Worm (Caenorhabditis elegans): ENCODE data around the gene osta-1.
A peak's percentile ranks its signal among the peaks of the same experiment; 100 is the strongest.

The osta-1 gene

DNA sequence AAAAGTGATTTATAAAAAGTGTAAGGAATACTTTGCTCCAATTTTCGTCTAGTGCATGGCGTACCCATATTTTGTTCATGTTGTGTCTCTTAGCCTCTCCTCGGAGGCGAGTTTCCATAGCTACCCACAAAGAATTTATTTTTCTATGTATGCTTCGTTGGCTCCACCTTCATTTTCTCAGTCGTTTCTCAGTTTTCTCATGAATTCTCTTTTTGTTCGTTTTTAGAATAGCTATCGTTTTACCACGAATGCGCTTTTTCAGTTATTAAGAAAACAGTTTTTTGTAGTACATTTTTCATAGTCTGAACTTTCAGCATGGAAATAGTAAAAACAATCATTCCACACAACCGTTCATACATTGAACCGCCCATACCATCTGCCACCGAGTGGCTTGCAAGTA, at the start of gene osta-1:
Gene osta-1, plus strand, starts transcription at position 309 of the 400 bp plus-strand sequence.
- TF ChIP-seq W03F9.2 (tag; optimal IDR thresholded peaks at IDR 0.05) (no peak), him-1 (tag; optimal IDR thresholded peaks at IDR 0.05) (no peak), dao-5 (tag; optimal IDR thresholded peaks at IDR 0.05) (no peak)

DNA sequence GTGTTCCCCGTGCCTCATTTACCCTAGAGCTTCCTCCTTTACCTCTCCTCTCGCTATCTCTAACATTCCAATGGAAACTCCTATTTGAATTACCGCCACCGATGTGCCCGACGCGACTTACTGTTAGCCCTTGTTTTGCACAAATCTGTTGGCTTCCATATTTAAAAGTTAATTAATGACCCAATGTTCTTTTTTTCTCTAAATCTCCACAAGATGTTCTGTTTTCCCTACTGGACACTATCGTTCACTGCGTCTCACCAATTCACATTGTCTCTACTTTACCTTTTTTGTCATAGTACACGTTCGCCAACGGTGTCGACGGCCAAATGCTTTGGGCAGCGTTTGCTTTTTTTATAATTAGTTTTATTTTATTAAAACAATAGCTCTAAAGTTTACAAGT, 5.9 kb upstream of the osta-1 start:
- TF ChIP-seq dao-5 (tag; optimal IDR thresholded peaks at IDR 0.05), result no peak
- no peak for TF ChIP-seq W03F9.2 (tag; optimal IDR thresholded peaks at IDR 0.05)
- TF ChIP-seq him-1 (tag; optimal IDR thresholded peaks at IDR 0.05), result no peak

DNA sequence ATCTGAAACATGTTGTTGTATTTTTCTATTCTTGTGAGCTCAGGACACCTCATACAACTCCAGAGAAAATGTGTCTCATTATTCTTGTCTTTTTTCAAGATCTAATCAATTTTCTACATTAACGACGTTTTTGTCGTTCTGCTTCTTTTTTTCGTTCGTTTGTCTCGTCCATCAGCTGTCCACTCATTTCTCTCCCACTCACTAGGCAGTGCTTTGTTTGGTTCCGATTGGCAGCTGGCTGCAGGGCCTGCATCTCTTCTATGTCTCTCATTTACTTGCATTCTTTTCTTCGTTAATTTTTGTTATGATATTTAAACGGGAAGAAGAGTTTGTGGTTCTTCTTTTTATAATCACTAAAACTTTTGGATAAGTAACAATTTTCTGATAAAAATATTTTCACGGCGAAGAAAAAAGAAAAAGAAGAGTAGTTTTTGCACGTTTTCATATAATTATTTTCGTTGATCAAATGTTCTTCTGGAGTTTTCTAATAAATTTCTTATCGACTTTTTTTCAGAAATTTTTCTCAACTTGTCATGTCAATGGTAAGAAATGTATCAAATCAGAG, 5.0 kb upstream of the osta-1 start, which contains the start of gene 2L52.1:
Gene 2L52.1, plus strand, starts transcription at position 515 of the 565 bp plus-strand sequence.
- TF ChIP-seq W03F9.2 (tag; optimal IDR thresholded peaks at IDR 0.05) (no peak), him-1 (tag; optimal IDR thresholded peaks at IDR 0.05) (no peak), dao-5 (tag; optimal IDR thresholded peaks at IDR 0.05) (no peak)

DNA sequence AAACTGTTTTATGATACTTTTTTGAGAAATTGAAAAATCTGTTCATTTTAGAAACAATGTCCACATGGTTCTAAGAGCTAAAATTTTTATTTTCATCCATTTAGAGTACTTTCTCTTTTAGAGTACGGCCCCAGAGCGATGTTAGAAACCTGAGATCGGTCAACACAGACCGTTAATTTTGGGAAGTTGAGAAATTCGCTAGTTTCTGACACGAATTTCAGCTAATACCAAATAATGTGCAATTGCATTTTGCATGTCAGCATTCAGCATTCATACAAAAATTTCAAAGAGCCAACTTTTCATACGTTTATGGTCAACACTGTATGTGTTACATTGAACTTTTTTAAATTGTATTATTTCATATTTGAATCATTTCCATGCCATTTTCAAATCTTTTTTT, 1.7 kb upstream of the osta-1 start:
- TF ChIP-seq W03F9.2 (tag; optimal IDR thresholded peaks at IDR 0.05) (no peak), him-1 (tag; optimal IDR thresholded peaks at IDR 0.05) (no peak), dao-5 (tag; optimal IDR thresholded peaks at IDR 0.05) (no peak)

DNA sequence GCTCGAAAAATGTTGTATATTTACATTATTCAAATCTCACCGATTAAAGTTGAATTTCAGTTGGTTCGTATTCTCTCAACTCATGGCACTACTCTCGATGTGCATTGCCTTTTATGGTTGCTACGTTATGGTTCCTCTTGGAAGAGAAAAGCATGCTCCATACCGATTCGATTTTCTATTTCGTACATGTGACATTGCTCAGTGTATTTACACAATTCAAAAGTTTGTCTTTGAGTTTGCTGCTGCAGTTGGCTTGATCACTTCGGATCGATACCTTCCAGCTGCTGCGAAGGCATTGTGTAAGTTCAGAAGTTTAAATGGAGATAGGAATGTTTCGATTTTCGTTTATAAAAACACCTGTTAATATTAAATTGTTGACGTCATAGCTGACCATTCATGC, 1.8 kb downstream of the osta-1 start:
- TF ChIP-seq W03F9.2 (tag; optimal IDR thresholded peaks at IDR 0.05), result no peak
- TF ChIP-seq him-1 (tag; optimal IDR thresholded peaks at IDR 0.05), result no peak
- no peak for TF ChIP-seq dao-5 (tag; optimal IDR thresholded peaks at IDR 0.05)

DNA sequence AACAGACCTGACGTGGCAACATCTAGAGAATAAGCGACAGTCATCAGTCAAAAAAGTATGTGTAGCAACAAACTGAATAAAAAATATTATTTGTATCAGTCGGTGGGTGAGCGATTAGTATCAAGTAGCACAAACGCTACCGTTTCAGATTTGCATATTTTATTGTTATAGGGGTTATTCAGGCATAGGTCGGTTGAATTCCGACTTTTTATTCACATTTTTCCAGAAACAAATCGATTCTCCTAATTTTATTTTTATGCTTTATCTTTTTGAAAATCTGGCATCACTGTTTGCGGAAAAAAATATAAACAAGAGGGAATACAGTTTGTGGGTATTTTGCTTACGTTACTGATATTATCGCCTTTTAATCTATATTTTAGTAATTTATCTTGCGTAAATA, 5.3 kb downstream of the osta-1 start, which contains the start of gene best-4:
Gene best-4, minus strand, starts transcription at position 101 of the 400 bp plus-strand sequence.
- TF ChIP-seq dao-5 (tag; optimal IDR thresholded peaks at IDR 0.05) (no peak), W03F9.2 (tag; optimal IDR thresholded peaks at IDR 0.05) (no peak), him-1 (tag; optimal IDR thresholded peaks at IDR 0.05) (no peak)

DNA sequence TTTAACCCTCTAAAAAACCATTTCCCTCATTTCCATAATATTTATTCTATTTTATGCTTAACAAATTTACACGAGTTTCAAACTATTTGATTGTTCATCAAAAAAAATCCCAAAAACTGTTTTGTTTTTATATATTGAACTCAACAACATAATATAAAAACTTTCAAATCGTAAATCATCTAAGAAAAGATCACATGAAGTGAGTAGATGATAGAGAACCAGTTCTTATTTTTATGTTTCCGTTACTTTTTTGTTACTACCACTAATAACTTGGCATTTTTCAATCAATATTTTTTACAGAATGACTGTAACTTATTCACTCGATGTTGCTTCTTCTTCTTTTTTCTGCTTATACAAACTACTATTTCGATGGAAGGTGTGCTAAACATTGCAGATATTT, 6.2 kb downstream of the osta-1 start, which contains the start of gene best-3:
Gene best-3, plus strand, starts transcription at position 301 of the 400 bp plus-strand sequence.
- TF ChIP-seq W03F9.2 (tag; optimal IDR thresholded peaks at IDR 0.05) (no peak), him-1 (tag; optimal IDR thresholded peaks at IDR 0.05) (no peak), dao-5 (tag; optimal IDR thresholded peaks at IDR 0.05) (no peak)

DNA sequence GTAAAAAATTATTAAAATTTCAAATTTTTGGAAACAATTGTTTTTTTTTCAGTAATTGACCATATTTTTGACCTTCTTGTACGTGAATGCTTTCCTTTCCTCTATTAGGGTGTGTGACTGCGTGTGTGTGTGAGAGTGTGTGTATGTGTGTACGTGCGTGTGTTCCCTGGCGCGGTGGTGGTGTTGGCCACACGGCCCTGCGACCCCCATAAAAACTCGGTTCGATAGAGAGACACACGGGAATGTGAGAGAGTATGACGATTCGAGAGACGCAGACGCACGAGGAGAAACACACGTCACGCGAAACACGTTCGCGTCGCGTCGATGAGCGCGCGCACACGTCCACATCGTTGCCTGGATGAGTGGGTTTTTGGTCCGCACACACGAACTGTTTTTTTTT, 12.3 kb downstream of the osta-1 start:
- TF ChIP-seq dao-5 (tag; optimal IDR thresholded peaks at IDR 0.05) (no peak), W03F9.2 (tag; optimal IDR thresholded peaks at IDR 0.05) (peak; percentile 53)

DNA sequence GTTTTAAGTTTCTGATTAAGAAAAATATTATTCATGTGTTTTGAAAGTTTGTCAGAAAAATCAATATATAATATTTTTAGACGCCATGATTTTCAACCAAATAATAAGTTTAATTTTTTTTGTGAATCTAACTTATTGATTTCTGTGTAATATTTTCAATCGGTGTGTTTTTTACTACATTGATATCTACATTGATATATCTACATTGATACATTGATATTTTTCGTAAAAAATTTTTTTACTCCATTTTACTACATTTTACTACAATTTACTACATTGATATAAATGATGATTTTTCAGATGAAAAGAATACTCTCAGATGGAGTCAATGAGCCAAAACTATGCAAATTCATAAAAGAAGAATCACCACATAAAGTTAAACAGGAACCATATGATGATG, 12.8 kb downstream of the osta-1 start, which contains the start of gene gmeb-1:
Gene gmeb-1, plus strand, starts transcription at position 301 of the 400 bp plus-strand sequence.
- TF ChIP-seq W03F9.2 (tag; optimal IDR thresholded peaks at IDR 0.05) (no peak), him-1 (tag; optimal IDR thresholded peaks at IDR 0.05) (no peak), dao-5 (tag; optimal IDR thresholded peaks at IDR 0.05) (no peak)

DNA sequence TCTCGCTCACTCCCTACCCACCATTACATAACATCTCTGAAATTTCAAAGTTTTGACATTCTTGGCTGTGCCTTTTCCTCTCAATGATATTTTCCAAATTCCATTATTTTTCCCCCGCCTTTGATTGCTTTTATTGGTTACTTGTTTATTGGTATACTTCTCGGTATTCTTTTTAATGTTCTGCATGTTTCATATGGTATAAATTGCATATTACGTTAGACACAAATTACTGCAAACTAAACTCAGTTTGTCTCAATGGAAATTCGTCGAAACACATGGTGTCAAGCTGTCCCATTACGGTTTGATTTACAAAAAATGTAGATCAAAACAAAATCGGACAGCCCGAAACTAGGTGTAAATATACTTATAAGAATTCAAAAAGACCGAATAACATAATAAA, 15.5 kb downstream of the osta-1 start:
- no peak for TF ChIP-seq him-1 (tag; optimal IDR thresholded peaks at IDR 0.05)
- TF ChIP-seq W03F9.2 (tag; optimal IDR thresholded peaks at IDR 0.05), result no peak
- TF ChIP-seq dao-5 (tag; optimal IDR thresholded peaks at IDR 0.05), result no peak

DNA sequence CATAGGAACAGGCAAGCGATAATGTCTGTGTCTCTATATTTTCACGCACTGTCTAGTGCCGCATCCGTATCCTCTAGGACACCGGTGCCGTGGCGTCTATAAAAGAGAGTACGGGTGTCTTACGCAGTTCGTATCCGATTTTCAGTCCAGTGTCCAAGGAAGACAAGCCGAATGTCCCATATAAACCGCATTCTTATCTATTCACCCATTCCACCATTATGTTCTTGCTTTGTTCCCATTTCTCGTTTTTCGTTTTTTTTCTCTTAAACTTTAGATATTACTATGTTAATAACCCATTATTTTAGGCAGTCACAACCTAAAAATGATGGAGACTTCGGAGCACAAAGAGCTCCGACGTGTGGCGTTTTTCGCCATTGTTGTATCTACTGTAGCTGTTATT, 16.6 kb downstream of the osta-1 start, which contains the start of gene sqt-2:
Gene sqt-2, plus strand, starts transcription at position 301 of the 400 bp plus-strand sequence.
- TF ChIP-seq him-1 (tag; optimal IDR thresholded peaks at IDR 0.05) (no peak), W03F9.2 (tag; optimal IDR thresholded peaks at IDR 0.05) (no peak), dao-5 (tag; optimal IDR thresholded peaks at IDR 0.05) (no peak)

DNA sequence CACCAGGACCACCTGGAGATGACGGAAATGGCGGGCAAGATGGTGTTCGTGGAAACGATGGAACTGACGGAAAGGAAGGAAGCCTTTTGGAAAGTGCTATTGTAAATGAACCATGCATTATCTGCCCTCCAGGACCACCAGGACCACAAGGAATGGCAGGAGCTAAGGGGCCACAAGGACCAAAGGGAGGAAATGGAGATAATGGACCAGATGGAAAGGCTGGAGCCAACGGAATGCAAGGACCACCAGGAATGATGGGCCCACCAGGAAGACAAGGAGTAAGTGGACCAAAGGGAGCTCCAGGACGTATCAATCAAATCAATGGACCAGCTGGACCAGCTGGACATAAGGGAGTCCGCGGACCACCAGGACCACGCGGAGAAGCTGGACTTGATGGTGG, 17.3 kb downstream of the osta-1 start:
- no peak for TF ChIP-seq him-1 (tag; optimal IDR thresholded peaks at IDR 0.05)
- TF ChIP-seq W03F9.2 (tag; optimal IDR thresholded peaks at IDR 0.05), result no peak
- no peak for TF ChIP-seq dao-5 (tag; optimal IDR thresholded peaks at IDR 0.05)

DNA sequence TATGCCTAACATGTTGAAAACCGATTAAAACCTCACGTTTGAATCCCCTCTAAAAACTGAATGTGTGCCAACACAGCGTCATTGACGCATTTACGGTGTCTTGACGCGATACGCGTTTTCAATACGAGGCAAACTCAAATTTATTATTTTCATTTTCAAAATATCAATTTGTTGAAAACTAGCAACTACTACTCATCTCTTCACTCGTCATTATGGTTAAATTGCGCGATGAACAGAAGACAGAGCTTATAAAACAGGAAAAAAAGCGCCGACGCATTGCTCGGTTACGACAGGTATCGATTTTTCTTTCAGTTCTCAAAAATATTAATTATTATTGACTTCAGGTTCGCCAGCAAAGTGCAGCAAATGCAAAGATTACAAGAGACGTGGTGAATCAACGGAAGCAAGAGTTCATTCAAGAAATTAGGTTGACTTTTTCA, 18.1 kb downstream of the osta-1 start, which contains the start of gene enee-1:
Gene enee-1, plus strand, starts transcription at position 108 of the 440 bp plus-strand sequence.
- peak; percentile 73 for TF ChIP-seq W03F9.2 (tag; optimal IDR thresholded peaks at IDR 0.05)
- TF ChIP-seq dao-5 (tag; optimal IDR thresholded peaks at IDR 0.05), result no peak

DNA sequence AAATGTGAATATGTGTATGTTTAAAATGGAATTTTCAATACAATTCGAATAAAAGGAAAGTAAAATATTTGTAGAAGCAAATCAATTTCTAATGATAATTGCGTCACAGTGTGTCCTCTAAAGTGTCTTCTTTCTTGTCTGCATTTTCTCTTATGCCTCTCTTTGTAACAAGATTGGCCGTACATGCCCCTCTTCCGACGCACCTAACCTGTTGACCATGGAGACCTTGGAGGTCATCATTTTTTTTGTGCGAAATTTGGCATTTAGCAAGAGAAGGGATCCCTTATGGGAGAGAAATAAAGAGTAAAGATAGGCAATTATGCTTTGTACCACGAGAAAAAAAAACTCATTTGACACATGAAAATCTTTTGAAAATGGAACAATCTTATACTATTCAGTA, 21.8 kb downstream of the osta-1 start, which contains the start of gene F23F1.4:
Gene F23F1.4, minus strand, starts transcription at position 141 of the 400 bp plus-strand sequence.
- no peak for TF ChIP-seq W03F9.2 (tag; optimal IDR thresholded peaks at IDR 0.05)

DNA sequence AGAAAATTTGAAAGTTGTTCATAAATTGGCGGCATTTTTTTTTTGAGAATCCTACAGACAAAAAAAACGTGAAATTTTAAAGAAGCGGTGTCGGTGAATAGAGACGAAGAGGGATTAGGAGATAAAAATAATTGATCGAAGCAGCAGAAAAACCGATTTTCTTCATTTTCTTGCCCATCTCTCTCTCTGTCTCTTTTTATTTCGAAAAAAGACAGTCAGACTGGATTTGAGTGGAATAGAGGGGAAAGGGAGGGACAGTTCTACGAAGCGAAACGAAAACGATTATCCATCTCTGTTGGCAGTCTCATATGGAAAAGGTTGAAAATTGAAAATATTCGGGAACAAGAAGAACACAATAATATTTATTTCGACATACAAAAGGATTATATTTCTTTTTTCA, 23.1 kb downstream of the osta-1 start:
- no peak for TF ChIP-seq dao-5 (tag; optimal IDR thresholded peaks at IDR 0.05)

Data from whole organism, L4/young adult.